Worm (Caenorhabditis elegans): ENCODE data around the gene ZK666.14.

The ZK666.14 gene

DNA sequence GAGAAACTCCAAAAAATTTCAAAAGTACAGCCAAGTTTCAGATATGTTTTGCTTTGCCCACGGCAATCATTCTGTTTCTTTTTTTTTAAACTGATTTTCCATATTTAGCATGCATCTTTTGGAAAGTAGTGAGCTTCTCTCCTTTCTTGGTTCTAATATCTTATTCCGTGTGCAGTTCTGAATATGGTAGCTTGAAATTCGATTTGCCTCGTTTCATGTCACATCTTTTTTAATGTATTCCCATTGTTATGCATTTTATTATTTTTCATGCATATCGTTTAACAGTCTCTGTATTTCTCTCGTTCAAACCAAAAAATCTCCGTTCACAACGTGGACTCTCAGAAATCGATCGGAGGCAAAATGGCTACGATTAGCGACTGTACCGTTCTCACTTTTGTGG is at the start of gene ZK666.14:
ZK666.14 (plus strand) TSS at position 301 of the 400 bp plus-strand sequence.
- no peak for TF ChIP-seq unc-62 (GFP tag; optimal IDR thresholded peaks at IDR 0.05)

DNA sequence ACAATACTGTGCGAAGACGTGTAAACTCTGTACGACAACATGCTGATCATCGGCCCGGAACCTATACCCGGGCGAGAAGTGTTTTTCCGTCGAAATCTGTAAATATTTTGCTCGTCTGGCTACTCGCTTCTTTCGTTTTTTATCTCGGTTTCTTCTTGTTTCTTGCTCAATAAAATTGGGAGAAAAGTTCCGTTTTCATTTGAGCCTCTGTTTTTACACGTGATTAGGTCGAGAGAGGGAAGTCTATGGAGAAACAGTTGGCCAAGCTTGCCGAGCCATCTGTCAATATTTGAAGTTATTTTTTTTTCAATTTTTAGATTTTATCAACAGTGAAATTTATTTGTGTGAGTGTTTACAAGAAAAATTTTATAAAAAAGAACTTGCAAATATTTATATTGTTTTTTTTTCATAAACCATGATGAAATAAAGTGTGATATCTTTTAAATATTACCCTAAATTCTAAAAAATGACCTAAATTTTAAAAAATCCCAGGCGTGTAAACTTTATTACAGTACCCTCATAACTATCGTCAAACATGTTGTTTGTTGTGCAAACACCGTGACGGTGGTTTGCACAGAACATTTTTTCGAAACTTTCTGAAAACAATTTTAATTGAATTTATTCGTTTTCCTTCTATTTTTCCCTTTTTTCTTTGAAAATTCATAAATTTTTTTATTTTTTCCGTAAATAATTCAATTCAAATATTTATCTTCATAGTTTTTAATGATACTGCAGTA is 49.4 kb upstream of the ZK666.14 start:
- no peak for TF ChIP-seq unc-62 (GFP tag; optimal IDR thresholded peaks at IDR 0.05)

ce11 chrII:10445738-10446137 is 48.8 kb upstream of the ZK666.14 start:
- no peak for TF ChIP-seq unc-62 (GFP tag; optimal IDR thresholded peaks at IDR 0.05)

DNA sequence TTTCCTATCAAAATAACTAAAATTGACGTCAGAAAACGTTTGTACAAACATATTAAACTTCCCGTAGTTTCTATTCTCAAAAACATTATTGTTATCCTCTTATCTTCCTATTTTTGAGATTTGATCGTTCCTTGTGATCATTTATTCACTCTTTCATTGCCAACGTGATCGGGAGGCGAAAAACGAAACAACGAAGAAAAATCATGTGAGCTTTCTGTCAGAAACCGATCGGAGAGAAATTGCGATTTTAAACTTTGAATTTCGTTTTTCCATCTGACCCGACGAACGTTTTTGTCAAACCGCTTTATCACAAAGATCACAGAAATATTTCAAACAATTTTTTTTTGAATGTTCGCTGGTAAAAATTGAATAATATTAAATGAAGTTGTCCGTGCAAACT is 48.3 kb upstream of the ZK666.14 start:
- no peak for TF ChIP-seq unc-62 (GFP tag; optimal IDR thresholded peaks at IDR 0.05)

DNA sequence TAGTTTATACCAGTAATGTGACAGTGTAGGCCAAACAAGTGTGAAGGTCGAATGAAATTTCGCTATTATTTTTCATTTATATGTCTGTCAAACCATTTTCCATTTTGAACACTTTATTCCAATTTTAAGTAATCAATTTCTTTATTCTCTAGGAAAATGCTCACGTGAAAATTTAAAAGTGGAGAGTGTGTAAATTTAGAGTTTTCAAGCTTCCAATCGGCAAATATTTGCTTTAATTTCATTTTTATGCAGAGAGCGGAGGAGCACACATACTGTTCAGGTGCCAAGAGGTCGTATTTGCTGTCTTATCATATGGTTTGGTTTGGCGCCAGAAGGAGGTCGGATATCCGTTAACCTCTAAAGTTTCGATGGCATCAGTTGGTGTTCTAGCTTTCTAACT is 47.8 kb upstream of the ZK666.14 start:
- TF ChIP-seq unc-62 (GFP tag; optimal IDR thresholded peaks at IDR 0.05), result no peak

DNA sequence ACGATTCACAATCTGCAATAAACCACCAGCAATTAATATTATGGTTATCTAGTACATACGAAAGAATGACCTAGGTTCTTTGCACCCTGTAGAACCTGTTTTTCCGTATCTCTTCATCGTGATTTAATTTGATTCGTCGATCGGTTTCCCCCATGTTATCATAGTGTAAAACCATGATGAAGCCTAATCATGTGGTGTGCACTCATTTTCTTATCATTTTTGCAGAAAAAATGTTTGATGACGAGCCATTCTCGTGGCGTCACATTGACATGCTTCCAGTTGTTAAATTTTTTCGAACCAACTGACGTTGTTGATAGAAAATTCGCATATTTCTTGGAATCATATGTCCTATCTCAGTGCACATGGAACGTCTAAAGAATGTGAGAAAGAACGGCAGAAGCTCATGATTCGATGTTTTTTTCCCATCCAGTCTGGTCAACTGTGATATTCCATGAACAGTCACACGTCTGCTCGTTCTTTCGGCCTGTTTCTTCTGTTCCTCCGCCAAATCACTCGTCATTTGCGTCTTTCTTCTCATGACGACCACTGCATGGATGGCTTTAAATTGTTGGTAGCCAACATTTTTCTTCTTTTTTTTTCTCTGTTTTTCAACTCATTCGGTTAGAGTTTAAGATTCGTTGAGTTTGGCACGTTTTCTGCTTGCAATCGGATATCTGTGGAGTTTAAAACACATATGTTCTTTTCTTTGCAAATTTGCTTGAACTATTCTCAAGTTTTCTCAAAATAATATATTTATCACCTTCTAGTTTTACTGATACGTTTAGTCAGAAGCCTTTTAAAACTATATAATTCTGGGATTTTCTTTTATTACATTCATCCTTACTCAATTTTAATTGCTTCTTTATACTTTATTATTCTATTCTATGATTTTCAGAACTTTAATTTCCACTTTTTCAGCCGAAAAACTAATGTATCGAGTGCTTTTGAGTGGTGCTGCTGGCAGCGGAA is 46.9 kb upstream of the ZK666.14 start, which contains the start of gene ZK673.2:
ZK673.2 (plus strand) TSS at position 919 of the 969 bp plus-strand sequence.
- TF ChIP-seq unc-62 (GFP tag; optimal IDR thresholded peaks at IDR 0.05), result no peak

DNA sequence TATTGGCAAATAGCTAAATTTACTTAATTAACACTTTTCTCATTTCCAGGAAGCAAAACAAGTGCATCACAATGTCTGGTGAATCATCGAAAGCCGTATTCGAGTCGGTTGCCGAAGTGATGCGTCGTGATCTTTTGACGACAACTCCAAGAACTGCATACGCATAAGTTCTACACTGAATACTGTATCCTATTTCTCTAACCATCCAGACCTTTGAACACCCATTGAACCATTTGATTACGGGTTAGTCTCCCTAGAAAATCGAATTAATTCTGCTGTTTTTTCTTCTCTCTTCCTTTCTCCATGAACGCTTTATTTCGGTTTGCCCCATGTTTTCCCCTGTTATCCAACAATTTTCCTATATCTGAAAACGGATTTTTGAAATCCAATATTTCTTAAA is 44.9 kb upstream of the ZK666.14 start, which contains the start of gene lin-56:
lin-56 (plus strand) TSS at position 301 of the 400 bp plus-strand sequence.
- no peak for TF ChIP-seq unc-62 (GFP tag; optimal IDR thresholded peaks at IDR 0.05)

ce11 chrII:10450335-10450734 is 44.2 kb upstream of the ZK666.14 start:
- no peak for TF ChIP-seq unc-62 (GFP tag; optimal IDR thresholded peaks at IDR 0.05)

- TF ChIP-seq unc-62 (GFP tag; optimal IDR thresholded peaks at IDR 0.05), result no peak
Measured at ce11 chrII:10452620-10453019, 41.9 kb upstream of the ZK666.14 start, which contains the start of gene ZK673.4. Gene ZK673.4 (plus strand): TSS chrII:10452920.

ce11 chrII:10456979-10457378 is 37.6 kb upstream of the ZK666.14 start, which contains the start of gene ZK673.11:
Gene ZK673.11 (plus strand): TSS chrII:10457279.
- no peak for TF ChIP-seq unc-62 (GFP tag; optimal IDR thresholded peaks at IDR 0.05)

ce11 chrII:10461207-10461606 is 33.4 kb upstream of the ZK666.14 start, which contains the start of gene ZK673.5:
Gene ZK673.5 (plus strand): TSS chrII:10461507.
- TF ChIP-seq unc-62 (GFP tag; optimal IDR thresholded peaks at IDR 0.05), result no peak

DNA sequence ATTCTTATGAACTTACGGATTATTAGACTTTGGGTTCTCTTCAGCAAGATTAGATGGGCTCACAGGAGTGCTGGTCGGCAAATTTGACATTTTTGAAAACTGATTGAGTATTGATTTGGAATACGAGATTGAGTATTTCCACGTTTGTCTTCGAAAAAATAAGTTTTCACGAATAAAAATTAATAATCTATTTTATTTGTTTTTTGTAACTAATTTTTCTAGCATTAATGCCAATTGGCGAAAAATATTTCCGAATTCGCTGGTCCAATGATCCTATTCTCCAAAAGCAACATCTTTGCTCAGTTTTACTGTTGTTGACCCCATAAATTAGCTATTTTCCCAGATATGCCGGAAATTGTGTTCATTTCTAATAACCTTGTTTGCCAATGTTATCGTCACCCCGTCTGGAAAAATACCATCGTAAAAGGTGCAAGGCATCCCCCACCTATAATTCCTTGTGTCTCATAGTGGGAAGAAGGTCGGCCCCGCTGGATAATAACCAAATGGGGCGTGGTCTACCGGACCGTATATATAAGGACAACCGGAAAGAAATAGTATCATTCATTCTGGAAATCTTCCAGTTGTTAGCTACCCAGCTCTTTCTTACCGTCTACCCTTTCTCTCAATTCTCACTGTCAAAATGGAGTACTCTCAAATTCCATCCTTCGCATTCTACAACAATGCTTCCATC is 30.2 kb upstream of the ZK666.14 start, which contains the start of the genes ZK673.6 and sdz-37:
ZK673.6 (minus strand) TSS at position 101 of the 691 bp plus-strand sequence.
sdz-37 (plus strand) TSS at position 641 of the 691 bp plus-strand sequence.
- TF ChIP-seq unc-62 (GFP tag; optimal IDR thresholded peaks at IDR 0.05), result no peak

- no peak for TF ChIP-seq unc-62 (GFP tag; optimal IDR thresholded peaks at IDR 0.05)
Measured at ce11 chrII:10466552-10466951, 28.0 kb upstream of the ZK666.14 start, which contains the start of gene tnc-2. Gene tnc-2 (plus strand): TSS chrII:10466852.

DNA sequence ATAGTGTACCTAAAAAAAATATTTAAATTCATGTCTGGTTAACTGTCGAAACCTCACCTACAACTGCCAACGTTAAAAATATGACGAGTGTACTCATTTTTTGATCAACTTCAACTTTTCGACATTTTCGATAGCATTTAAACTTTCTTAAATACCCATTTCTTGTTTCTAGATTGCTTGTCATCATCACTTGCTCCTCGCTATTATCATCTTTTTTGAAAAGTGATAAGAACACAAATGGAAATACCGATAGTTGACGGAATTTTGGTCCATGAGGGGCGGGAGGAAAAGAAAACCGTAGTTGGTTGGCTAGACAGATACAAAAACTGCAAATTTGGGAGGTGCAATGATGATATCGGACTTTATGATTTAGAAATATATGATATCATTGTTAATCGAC is 24.4 kb upstream of the ZK666.14 start, which contains the start of gene clec-143:
clec-143 (minus strand) TSS at position 139 of the 400 bp plus-strand sequence.
- TF ChIP-seq unc-62 (GFP tag; optimal IDR thresholded peaks at IDR 0.05), result no peak

DNA sequence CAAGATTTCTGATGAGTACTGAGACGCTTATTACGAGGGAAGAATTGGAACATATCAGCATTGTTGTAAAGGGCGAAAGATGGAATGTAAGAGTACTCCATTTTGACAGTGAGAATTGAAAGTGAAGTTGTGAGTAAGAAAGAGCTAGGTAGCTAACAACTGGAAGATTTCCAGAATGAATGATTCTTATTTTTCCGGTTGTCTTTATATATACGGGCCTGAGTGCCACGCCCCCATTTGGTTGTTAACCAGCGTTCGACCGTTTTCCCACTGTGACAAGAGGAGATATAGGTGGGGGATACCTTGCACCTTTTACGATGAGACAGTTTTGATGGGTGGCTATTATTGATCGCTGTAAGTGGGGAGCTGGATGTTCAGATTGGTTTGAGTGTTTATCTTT is 23.3 kb upstream of the ZK666.14 start, which contains the start of gene ZK666.1:
ZK666.1 (minus strand) TSS at position 101 of the 400 bp plus-strand sequence.
- no peak for TF ChIP-seq unc-62 (GFP tag; optimal IDR thresholded peaks at IDR 0.05)

Data from whole organism, dauer.